Worm (Caenorhabditis elegans) whole organism, late embryonic: ENCODE measurements around the gene F29G6.1.

Experiments used
- F13H6.1 ChIP-seq: sonication (generic microtip); optimal IDR thresholded peaks from 2 replicates; lab custom pipeline; 2016; ENCODE audit warnings: missing genetic modification characterization, missing compliant biosample characterization
- T23F11.4 ChIP-seq: fragments of 200-800 bp; sonication (Bioruptor generic); optimal IDR thresholded peaks from 2 replicates; lab custom pipeline; 2018; ENCODE audit warnings: mild to moderate bottlenecking, missing genetic modification characterization, missing compliant biosample characterization
- ceh-48 ChIP-seq: sonication (generic microtip); optimal IDR thresholded peaks from 2 replicates; lab custom pipeline; 2016; ENCODE audit warnings: missing genetic modification characterization, inconsistent platforms, missing compliant biosample characterization
- dmd-4 ChIP-seq: sonication (generic microtip); optimal IDR thresholded peaks from 2 replicates; lab custom pipeline; 2016; ENCODE audit warnings: borderline replicate concordance, missing genetic modification characterization, missing compliant biosample characterization
- dve-1 ChIP-seq: sonication (generic microtip); optimal IDR thresholded peaks from 2 replicates; lab custom pipeline; 2017; ENCODE audit warnings: antibody characterized with exemption, mild to moderate bottlenecking, missing genetic modification characterization, missing compliant biosample characterization
- fkh-10 ChIP-seq: fragments of 150-350 bp; optimal IDR thresholded peaks from 2 replicates; lab custom pipeline; 2014; ENCODE audit warnings: missing biosample characterization, missing genetic modification reagents, missing genetic modification characterization
- hlh-13 ChIP-seq: fragments of 200-800 bp; sonication (Bioruptor generic); optimal IDR thresholded peaks from 2 replicates; lab custom pipeline; 2018; ENCODE audit warnings: mild to moderate bottlenecking, missing genetic modification characterization, missing compliant biosample characterization
- nhr-11 ChIP-seq: fragments of 150-350 bp; optimal IDR thresholded peaks from 2 replicates; lab custom pipeline; 2014; ENCODE audit warnings: missing biosample characterization, missing genetic modification characterization
- pax-1 ChIP-seq: fragments of 150-350 bp; optimal IDR thresholded peaks from 2 replicates; lab custom pipeline; 2014; ENCODE audit warnings: missing biosample characterization, missing genetic modification characterization
- sox-4 ChIP-seq: sonication (generic microtip); optimal IDR thresholded peaks from 2 replicates; lab custom pipeline; 2017; ENCODE audit warnings: mild to moderate bottlenecking, missing genetic modification characterization, inconsistent platforms, missing compliant biosample characterization
- tbx-2 ChIP-seq: sonication (generic microtip); optimal IDR thresholded peaks from 2 replicates; lab custom pipeline; 2016; ENCODE audit warnings: missing genetic modification characterization, missing compliant biosample characterization
- unc-55 ChIP-seq: sonication (generic microtip); optimal IDR thresholded peaks from 2 replicates; lab custom pipeline; 2017; ENCODE audit warnings: missing biosample characterization, missing genetic modification reagents, missing genetic modification characterization
- zip-5 ChIP-seq: sonication (generic microtip); optimal IDR thresholded peaks from 2 replicates; lab custom pipeline; 2016; ENCODE audit warnings: missing genetic modification characterization, missing compliant biosample characterization
- ztf-16 ChIP-seq: sonication (generic microtip); optimal IDR thresholded peaks from 2 replicates; lab custom pipeline; 2017; ENCODE audit warnings: missing genetic modification characterization, missing compliant biosample characterization

DNA sequence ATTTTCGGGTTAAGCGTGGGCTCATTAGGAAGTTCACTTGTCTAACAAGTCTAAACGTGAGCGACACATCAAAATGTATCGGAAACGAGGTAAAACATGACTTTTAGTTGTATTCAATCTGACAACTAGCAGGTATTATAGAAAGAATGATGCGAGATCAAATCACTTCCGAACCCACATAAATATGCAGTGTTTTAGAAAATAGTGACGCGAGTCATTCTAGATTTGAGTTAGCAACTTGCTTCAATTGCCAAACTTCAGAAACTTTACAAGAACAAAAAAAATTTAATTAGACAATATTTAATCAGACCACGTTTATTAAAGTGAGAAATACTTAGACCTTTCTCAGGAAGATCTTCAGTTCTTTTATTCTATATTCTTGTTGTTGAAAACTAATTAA is 45.4 kb upstream of the F29G6.1 start:
- TF ChIP-seq nhr-11 (tag; lab: Kevin White, UChicago): no peak
- TF ChIP-seq zip-5: no peak
- no peak for TF ChIP-seq tbx-2
- no peak for TF ChIP-seq dmd-4 (tag; lab: Kevin White, UChicago)
- TF ChIP-seq fkh-10: no peak
- TF ChIP-seq F13H6.1 (tag; lab: Kevin White, UChicago): no peak
- no peak for TF ChIP-seq unc-55 (GFP tag; lab: Kevin White, UChicago)
- no peak for TF ChIP-seq T23F11.4
- no peak for TF ChIP-seq pax-1 (tag; lab: Kevin White, UChicago)
- TF ChIP-seq hlh-13 (GFP tag; lab: Kevin White, UChicago): no peak
- no peak for TF ChIP-seq ceh-48 (tag; lab: Kevin White, UChicago)
- no peak for TF ChIP-seq ztf-16
- TF ChIP-seq dve-1: no peak
- no peak for TF ChIP-seq sox-4 (tag; lab: Kevin White, UChicago)
